Worm (Caenorhabditis elegans) whole organism, young adult: ENCODE measurements around the gene W04B5.8.
"Not testable (repeated sequence)": the region's sequence is repeated elsewhere in the genome, so short reads cannot be mapped to it uniquely, and the experiment has no call there.

ENCODE experiments used
- B0261.1 ChIP-seq: sonication (generic microtip); optimal IDR thresholded peaks from 2 replicates; lab custom pipeline; 2016; ENCODE audit warnings: mild to moderate bottlenecking, missing genetic modification characterization, moderate library complexity, missing compliant biosample characterization
- D2030.7 ChIP-seq: fragments of 200-800 bp; sonication (Bioruptor generic); IDR thresholded peaks from 2 replicates; pipeline ENCODE4 v1.3.6; 2022; ENCODE audit warnings: missing genetic modification reagents, missing genetic modification characterization, missing compliant biosample characterization
- F23B12.7 ChIP-seq: sonication (generic microtip); optimal IDR thresholded peaks from 2 replicates; lab custom pipeline; 2017; ENCODE audit warnings: missing genetic modification characterization, mild to moderate bottlenecking, missing compliant biosample characterization, antibody characterized with exemption, moderate library complexity; ENCODE audit not compliant: insufficient read depth
- F37B4.10 ChIP-seq: fragments of 200-800 bp; sonication (Bioruptor generic); IDR thresholded peaks from 2 replicates; pipeline ENCODE4 v1.3.6; 2022; ENCODE audit warnings: missing genetic modification characterization, missing compliant biosample characterization
- F52B5.7 ChIP-seq: sonication (generic microtip); optimal IDR thresholded peaks from 2 replicates; lab custom pipeline; 2016; ENCODE audit warnings: mild to moderate bottlenecking, missing genetic modification characterization, missing compliant biosample characterization
- T26A5.8 ChIP-seq: sonication (generic microtip); optimal IDR thresholded peaks from 2 replicates; lab custom pipeline; 2016; ENCODE audit warnings: missing genetic modification characterization, missing compliant biosample characterization
- Y56A3A.18 ChIP-seq: fragments of 200-800 bp; sonication (Bioruptor generic); IDR thresholded peaks from 2 replicates; pipeline ENCODE4 v1.3.6; 2022; ENCODE audit warnings: missing genetic modification reagents, missing genetic modification characterization, missing compliant biosample characterization
- atf-7 ChIP-seq: sonication (generic microtip); optimal IDR thresholded peaks from 2 replicates; lab custom pipeline; 2017; ENCODE audit warnings: mild to moderate bottlenecking, missing genetic modification characterization, missing compliant biosample characterization
- cebp-2 ChIP-seq: fragments of 200-800 bp; sonication (Bioruptor generic); IDR thresholded peaks from 2 replicates; pipeline ENCODE4 v1.3.6; 2022; ENCODE audit warnings: missing genetic modification characterization, missing compliant biosample characterization
- ceh-79 ChIP-seq: sonication (generic microtip); optimal IDR thresholded peaks from 2 replicates; lab custom pipeline; 2017; ENCODE audit warnings: mild to moderate bottlenecking, missing genetic modification characterization, missing compliant biosample characterization
- dox-1 ChIP-seq: fragments of 200-800 bp; sonication (Bioruptor generic); IDR thresholded peaks from 2 replicates; pipeline ENCODE4 v1.3.6; 2022; ENCODE audit warnings: missing genetic modification reagents, missing genetic modification characterization, missing compliant biosample characterization
- efl-1 ChIP-seq: fragments of 150-350 bp; optimal IDR thresholded peaks from 2 replicates; lab custom pipeline; 2014; ENCODE audit warnings: missing biosample characterization, missing genetic modification reagents, missing genetic modification characterization
- egrh-3 ChIP-seq: fragments of 200-800 bp; sonication (Bioruptor generic); IDR thresholded peaks from 2 replicates; pipeline ENCODE4 v1.3.6; 2022; ENCODE audit warnings: missing genetic modification reagents, missing genetic modification characterization, missing compliant biosample characterization
- hlh-12 ChIP-seq: sonication (generic microtip); optimal IDR thresholded peaks from 2 replicates; lab custom pipeline; 2016; ENCODE audit warnings: missing genetic modification characterization, missing compliant biosample characterization
- hmg-1.2 ChIP-seq: fragments of 200-800 bp; sonication (Bioruptor generic); IDR thresholded peaks from 2 replicates; pipeline ENCODE4 v1.3.6; 2022; ENCODE audit warnings: missing genetic modification reagents, missing genetic modification characterization, missing compliant biosample characterization
- lag-1 ChIP-seq: fragments of 200-800 bp; sonication (Bioruptor generic); IDR thresholded peaks from 2 replicates; pipeline ENCODE4 v1.3.6; 2022; ENCODE audit warnings: missing genetic modification reagents, missing genetic modification characterization, missing compliant biosample characterization
- lin-35 ChIP-seq, 3 experiments: fragments of 150-350 bp in 2 of 3; sonication (generic microtip) in 1 of 3; optimal IDR thresholded peaks; 2 replicates each; lab custom pipeline; 2014 to 2018; ENCODE audit warnings: missing biosample characterization in 3 of 3, missing genetic modification characterization in 3 of 3, missing genetic modification reagents in 3 of 3
- mcd-1 ChIP-seq: fragments of 200-800 bp; sonication (Bioruptor generic); IDR thresholded peaks from 2 replicates; pipeline ENCODE4 v1.3.6; 2022; ENCODE audit warnings: missing genetic modification reagents, missing genetic modification characterization, missing compliant biosample characterization
- mes-4 ChIP-seq: sonication (generic microtip); optimal IDR thresholded peaks from 2 replicates; lab custom pipeline; 2016; ENCODE audit warnings: missing genotype, missing genetic modification characterization, missing compliant biosample characterization
- mxl-1 ChIP-seq: sonication (generic microtip); optimal IDR thresholded peaks from 2 replicates; lab custom pipeline; 2016; ENCODE audit warnings: missing genetic modification characterization, missing compliant biosample characterization
- nfyb-1 ChIP-seq: fragments of 200-800 bp; sonication (Bioruptor generic); IDR thresholded peaks from 2 replicates; pipeline ENCODE4 v1.3.6; 2022; ENCODE audit warnings: missing genetic modification reagents, missing genetic modification characterization, missing compliant biosample characterization
- nhr-27 ChIP-seq: fragments of 200-800 bp; sonication (Bioruptor generic); optimal IDR thresholded peaks from 2 replicates; lab custom pipeline; 2018; ENCODE audit warnings: mild to moderate bottlenecking, missing genetic modification characterization, moderate library complexity, missing compliant biosample characterization
- nhr-80 ChIP-seq: sonication (generic microtip); optimal IDR thresholded peaks from 2 replicates; lab custom pipeline; 2016; ENCODE audit warnings: missing genetic modification characterization, missing compliant biosample characterization
- pbrm-1 ChIP-seq: fragments of 200-800 bp; sonication (Bioruptor generic); IDR thresholded peaks from 2 replicates; pipeline ENCODE4 v1.3.6; 2022; ENCODE audit warnings: missing genetic modification reagents, missing genetic modification characterization, missing compliant biosample characterization
- sdz-38 ChIP-seq: sonication (generic microtip); optimal IDR thresholded peaks from 2 replicates; lab custom pipeline; 2016; ENCODE audit warnings: missing genotype, missing genetic modification characterization, missing compliant biosample characterization
- sea-2 ChIP-seq: fragments of 200-800 bp; sonication (Bioruptor generic); IDR thresholded peaks from 2 replicates; pipeline ENCODE4 v1.3.6; 2022; ENCODE audit warnings: missing genetic modification characterization, missing compliant biosample characterization
- tbx-9 ChIP-seq: sonication (generic microtip); optimal IDR thresholded peaks from 2 replicates; lab custom pipeline; 2016; ENCODE audit warnings: borderline replicate concordance, missing genetic modification characterization, inconsistent platforms, missing compliant biosample characterization
- zfh-2 ChIP-seq: fragments of 200-800 bp; sonication (Bioruptor generic); conservative IDR thresholded peaks from 2 replicates; pipeline ENCODE4 v1.3.6; 2022; ENCODE audit warnings: missing genetic modification reagents, missing genetic modification characterization, missing compliant biosample characterization
- zim-3 ChIP-seq: sonication (generic microtip); optimal IDR thresholded peaks from 2 replicates; lab custom pipeline; 2017; ENCODE audit warnings: mild to moderate bottlenecking, missing genetic modification characterization, moderate library complexity, missing compliant biosample characterization
- ztf-28 ChIP-seq: fragments of 200-800 bp; sonication (Bioruptor generic); IDR thresholded peaks from 2 replicates; pipeline ENCODE4 v1.3.6; 2022; ENCODE audit warnings: missing genetic modification reagents, missing genetic modification characterization, missing compliant biosample characterization

The W04B5.8 gene

DNA sequence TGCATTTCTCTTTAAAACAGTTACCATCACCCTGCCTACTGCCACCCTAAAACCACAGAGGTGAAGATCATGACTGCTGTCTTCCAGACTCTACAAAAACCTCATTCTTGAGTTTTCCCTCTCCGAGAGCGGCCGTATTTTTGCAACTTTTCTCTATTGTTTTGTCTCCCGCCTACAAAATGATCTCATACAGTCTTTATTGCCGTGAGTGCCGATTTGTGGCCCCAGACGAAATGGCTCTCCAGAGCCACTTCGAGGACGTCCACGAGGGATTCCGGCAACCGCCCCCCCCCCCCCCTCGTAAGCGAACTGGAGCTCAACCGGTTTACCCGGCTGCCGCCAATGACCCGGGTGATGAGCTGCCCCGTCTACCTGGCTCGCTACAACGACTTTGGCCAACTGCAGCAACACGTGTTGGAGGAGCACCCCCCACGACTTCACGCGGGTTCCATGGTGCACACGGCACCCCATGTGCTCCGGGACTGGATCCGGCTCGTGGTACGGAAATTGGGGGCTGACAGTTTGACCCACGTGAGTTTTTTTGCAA is 1.3 kb upstream of the W04B5.8 start:
- TF ChIP-seq pbrm-1 (GFP tag; lab: Robert Waterston, UW) (no peak), B0261.1 (tag; lab: Kevin White, UChicago) (no peak), ceh-79 (tag; lab: Kevin White, UChicago) (peak; percentile 2), mcd-1 (0 out of 2 replicates have a peak, but pooled peaks have one; percentile 8), zfh-2 (peak; percentile 93), dox-1 (GFP tag; lab: Robert Waterston, UW) (0 out of 2 replicates have a peak, but pooled peaks have one; percentile 23), F37B4.10 (GFP tag; lab: Robert Waterston, UW) (0 out of 2 replicates have a peak, but pooled peaks have one; percentile 57), zim-3 (tag; lab: Kevin White, UChicago) (peak; percentile 61), egrh-3 (GFP tag; lab: Robert Waterston, UW) (peak; percentile 90), sea-2 (GFP tag; lab: Robert Waterston, UW) (no peak), nhr-80 (tag; lab: Kevin White, UChicago) (no peak), efl-1 (GFP tag; lab: Kevin White, UChicago) (no peak)

DNA sequence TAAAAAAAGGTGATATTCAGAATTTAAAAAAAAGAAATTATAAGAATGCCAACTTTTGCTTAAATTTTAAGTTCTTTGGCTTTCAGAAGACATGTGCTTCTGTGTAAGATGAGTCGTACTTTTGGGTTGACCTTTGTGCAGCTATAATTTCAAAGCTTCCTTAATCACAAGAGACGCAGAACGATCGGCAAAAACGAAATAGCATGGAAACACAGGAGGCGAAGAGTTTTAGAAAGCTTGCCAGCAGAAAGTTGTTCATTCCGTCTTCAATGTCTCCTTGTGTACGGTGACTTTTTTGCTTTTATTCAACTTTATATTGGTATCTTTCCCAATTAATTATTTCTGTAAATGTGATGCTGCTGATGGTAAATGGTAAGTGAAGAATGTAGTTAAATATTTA is 6.8 kb downstream of the W04B5.8 start:
- TF ChIP-seq nfyb-1 (GFP tag; lab: Robert Waterston, UW), result no peak
- no peak for TF ChIP-seq cebp-2
- TF ChIP-seq hmg-1.2 (GFP tag; lab: Robert Waterston, UW), result peak; percentile 56
- TF ChIP-seq ceh-79 (tag; lab: Kevin White, UChicago), result no peak
- TF ChIP-seq sea-2 (GFP tag; lab: Robert Waterston, UW), result no peak
- TF ChIP-seq D2030.7 (GFP tag; lab: Robert Waterston, UW), result no peak
- TF ChIP-seq F23B12.7 (tag; lab: Kevin White, UChicago), result no peak

- TF ChIP-seq F52B5.7 (tag; lab: Kevin White, UChicago); nhr-27; T26A5.8 (tag; lab: Kevin White, UChicago): not testable (repeated sequence)
These were observed 9.3 kb downstream of the W04B5.8 start, which contains the start of gene W04B5.6 for ce11 chrIII:2435373-2435772. TSS of gene W04B5.6 (minus strand) at chrIII:2435473.

DNA sequence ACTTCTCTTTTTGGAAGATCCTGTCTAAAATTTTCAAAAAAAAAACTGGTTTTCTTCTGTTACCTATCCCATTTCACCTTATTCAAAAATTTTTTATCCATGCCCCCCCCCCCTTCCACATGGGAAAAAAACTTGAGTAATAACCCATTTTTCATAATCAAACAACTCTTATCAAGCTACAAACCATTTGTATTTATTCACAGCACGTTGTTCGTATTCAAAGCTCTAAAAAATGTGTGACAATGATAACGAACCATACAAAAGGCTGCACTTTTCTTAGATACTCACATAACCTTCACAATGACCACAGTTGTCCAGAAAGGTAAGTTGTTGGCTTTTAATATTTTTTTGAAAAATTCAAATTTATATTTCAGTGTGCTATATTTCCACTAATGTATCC is 9.7 kb downstream of the W04B5.8 start, which contains the start of gene E02H9.6:
Gene E02H9.6 (plus strand): TSS at position 301 of the 400 bp plus-strand sequence.
- not testable (repeated sequence) for TF ChIP-seq sdz-38, zim-3, tbx-9 (tag; lab: Kevin White, UChicago)
- TF ChIP-seq, all 124 proteins: peak for 0; not testable (repeated sequence) for 124

DNA sequence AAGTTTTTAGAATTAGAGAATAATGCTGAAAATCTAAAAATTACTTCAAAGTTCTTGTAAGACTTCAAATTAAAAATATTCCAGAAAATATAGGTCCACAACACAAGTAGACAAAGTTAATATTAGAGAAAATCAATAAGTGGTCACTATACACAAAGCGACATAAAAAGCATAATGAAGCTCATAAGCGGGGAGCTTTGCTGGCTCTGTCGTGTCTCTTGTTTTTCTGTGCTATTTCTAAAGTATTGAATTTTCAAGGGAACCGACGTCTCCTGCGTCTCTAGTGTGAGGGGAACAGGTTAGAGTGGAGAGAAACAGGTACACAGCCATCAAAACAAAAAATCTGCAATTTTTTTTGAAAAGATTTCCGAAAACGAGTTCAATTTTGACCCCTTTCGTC is 12.4 kb downstream of the W04B5.8 start, which contains the start of gene E02H9.13:
Gene E02H9.13 (minus strand): TSS at position 199 of the 400 bp plus-strand sequence.
- TF ChIP-seq ztf-28 (GFP tag; lab: Robert Waterston, UW) (no peak), mes-4 (tag; lab: Kevin White, UChicago) (no peak), atf-7 (tag; lab: Kevin White, UChicago) (no peak), Y56A3A.18 (GFP tag; lab: Robert Waterston, UW) (no peak), lag-1 (GFP tag; lab: Robert Waterston, UW) (no peak), mxl-1 (tag; lab: Kevin White, UChicago) (no peak), lin-35 (GFP tag; optimal IDR thresholded peaks at IDR 0.05; lab: Kevin White, UChicago) (no peak), hlh-12 (tag; lab: Kevin White, UChicago) (no peak)
